Fruit fly (Drosophila melanogaster) S2 (cell line): ENCODE data around the gene CG33303.
A peak's percentile ranks its signal among the peaks of the same experiment; 100 is the strongest.

Experiments
- CG8478 ChIP-seq: fragments of >200 bp; optimal IDR thresholded peaks from 2 replicates; lab custom pipeline; 2018
- CTCF ChIP-seq, 2 experiments: fragments of >200 bp; optimal IDR thresholded peaks; 2 replicates each; lab custom pipeline; 2018

CG33303 gene

DNA sequence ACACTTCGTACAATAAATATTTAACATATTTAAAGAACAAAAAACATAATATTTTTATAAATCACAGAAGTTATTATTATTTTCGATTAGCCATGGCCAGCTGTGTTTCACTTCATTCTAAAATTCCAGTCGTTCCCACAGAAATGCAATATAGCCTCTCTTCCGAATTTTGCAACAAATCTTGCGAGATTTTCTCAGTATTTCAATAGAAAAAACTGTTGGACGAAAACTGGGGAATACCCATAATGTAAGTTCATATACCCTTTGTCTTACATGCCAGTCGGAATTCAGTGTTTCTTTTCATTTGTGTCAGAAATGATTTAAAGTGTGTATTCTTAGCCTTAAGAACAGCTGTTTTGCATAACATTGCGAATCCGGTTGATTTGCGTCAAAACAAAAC lies 19.0 kb downstream of the CG33303 start, which contains the start of the genes CtsL4 and ClpP:
CtsL4 (minus strand) TSS at position 90 of the 400 bp plus-strand sequence.
ClpP (plus strand) TSS at position 288 of the 400 bp plus-strand sequence.
- TF ChIP-seq CG8478 = no peak
- TF ChIP-seq CTCF (optimal IDR thresholded peaks at IDR 0.05; lab: Kevin White, UChicago) = no peak

DNA sequence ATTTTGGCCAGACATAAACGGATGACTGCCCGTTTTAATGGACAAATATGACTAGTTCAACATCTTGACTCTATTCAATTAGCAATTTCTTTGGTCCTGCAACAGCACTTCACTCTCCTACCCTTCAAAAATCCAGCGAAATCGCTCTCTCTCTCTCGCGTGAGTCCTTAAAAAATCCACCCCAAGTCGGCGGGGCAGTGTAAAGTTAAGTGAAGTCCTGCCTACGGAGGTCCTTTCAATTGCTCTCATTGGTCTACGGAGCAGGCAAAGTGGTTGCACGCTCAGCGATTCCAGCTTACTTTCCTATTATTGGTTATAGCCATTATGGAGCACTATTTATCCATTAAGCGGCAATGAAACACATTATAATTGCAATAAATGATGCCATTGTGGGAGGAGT lies 21.7 kb downstream of the CG33303 start, which contains the start of gene CG34367:
CG34367 (minus strand) TSS at position 35 of the 400 bp plus-strand sequence.
- TF ChIP-seq CG8478 (no peak), CTCF (optimal IDR thresholded peaks at IDR 0.05; lab: Kevin White, UChicago) (no peak)

DNA sequence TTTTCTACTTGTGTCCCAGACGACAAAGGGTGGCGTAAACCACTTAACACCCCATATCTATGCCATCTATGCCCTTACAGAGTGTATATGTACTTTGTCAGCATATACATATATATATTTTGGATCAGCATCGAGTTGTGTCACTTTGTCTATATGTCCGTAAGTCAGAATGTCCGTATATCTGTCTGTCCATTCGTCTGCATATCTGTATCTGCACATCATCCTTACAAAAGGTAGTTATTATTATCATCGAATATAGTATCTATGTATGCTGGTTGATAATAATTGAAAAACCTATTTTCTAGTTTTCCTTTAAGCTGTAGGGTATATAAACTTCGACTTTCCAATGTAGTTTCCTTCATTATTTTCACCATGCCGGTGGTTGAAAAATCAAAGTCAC lies 24.4 kb downstream of the CG33303 start:
- TF ChIP-seq CTCF (optimal IDR thresholded peaks at IDR 0.05; lab: Kevin White, UChicago) = no peak
- TF ChIP-seq CG8478 = no peak

DNA sequence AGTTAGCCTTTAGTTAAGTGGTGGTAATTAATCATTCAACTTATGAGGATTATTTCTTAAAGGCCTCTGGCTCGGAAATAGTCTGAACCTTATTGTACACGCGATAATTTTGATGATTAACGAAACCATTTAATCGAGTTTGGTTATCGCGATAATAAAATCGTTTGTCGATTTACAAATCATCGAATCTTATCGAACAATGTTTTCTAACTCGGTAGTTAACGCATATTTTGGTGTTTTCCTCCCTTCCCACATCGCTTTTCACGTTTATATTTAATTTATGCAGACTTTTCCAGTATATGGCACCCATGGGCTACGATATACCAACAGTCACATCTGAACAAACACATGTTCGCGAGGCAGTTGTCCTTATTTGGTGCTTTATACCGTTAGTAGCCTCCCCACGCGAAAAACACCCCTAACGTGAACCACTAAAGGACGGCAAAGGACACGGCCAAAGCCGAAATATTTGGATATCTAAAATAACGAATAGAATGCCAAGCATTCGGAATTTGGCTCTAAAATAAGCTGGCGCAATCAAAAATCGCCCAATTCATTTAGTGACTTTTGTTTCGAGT lies 31.4 kb downstream of the CG33303 start, which contains the start of gene Frmd5:
Frmd5 (plus strand) TSS at position 414 of the 578 bp plus-strand sequence.
- TF ChIP-seq CG8478 (no peak), CTCF (optimal IDR thresholded peaks at IDR 0.05; lab: Kevin White, UChicago) (no peak)

DNA sequence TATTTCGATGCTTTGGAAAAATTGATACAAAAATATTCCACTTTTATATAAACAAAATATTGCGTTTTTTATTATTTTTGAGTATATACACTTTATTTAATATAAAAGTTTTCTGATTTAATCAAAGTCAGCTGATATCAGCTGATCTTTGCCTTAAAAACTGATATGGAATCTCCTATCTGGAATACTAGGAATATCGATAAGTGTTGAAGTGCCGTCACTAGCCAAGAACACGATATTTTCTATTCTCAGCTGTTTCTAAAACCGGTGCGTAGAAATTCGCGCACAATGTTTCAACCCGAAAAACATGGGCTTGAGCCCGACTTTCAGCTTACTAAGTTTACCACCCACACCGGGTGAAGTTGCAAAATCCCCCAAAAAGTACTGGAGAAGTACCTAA lies 33.1 kb downstream of the CG33303 start, which contains the start of gene Sps2:
Sps2 (plus strand) TSS at position 124 of the 400 bp plus-strand sequence.
- TF ChIP-seq CTCF (optimal IDR thresholded peaks at IDR 0.05; lab: Kevin White, UChicago) (no peak), CG8478 (no peak)

DNA sequence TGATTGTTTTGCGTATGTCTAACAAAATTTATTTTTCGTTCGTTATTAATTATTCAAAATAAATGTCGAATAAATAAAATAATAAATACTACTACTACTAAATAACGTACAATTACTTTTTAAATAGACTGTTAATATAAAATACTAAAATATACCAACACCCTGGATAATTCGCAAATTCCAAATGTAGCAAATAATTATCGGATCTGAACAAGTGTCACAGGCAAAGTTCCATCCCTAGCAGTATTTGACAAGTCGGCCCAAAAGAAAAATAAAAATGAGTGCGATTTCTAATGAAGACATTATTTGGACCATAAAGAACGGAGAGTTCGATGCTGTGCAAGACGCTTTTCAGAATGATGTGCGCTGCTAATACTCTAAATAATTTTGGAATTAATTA lies 34.2 kb downstream of the CG33303 start, which contains the start of gene CG31715:
CG31715 (plus strand) TSS at position 212 of the 400 bp plus-strand sequence.
- TF ChIP-seq CG8478 = no peak
- no peak for TF ChIP-seq CTCF (optimal IDR thresholded peaks at IDR 0.05; lab: Kevin White, UChicago)

DNA sequence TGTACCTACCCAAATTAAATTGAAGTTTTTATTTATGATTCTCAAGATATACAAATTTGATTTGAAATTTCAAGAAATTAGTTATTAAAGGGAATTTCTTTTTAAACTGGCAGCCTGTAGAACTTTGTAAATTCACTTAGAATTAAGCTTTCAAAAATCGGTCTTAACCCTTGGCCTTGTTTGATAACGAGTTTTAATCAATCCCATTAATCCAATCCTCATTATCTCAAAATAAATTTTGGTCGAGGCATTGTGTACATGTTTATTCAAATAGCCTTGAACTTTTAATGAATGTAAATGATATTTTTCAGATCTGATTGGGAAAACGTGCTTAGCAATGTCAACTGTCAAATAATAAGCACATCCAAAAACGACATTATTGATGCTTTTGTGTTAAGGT lies 35.7 kb downstream of the CG33303 start:
- no peak for TF ChIP-seq CG8478
- no peak for TF ChIP-seq CTCF (optimal IDR thresholded peaks at IDR 0.05; lab: Kevin White, UChicago)

DNA sequence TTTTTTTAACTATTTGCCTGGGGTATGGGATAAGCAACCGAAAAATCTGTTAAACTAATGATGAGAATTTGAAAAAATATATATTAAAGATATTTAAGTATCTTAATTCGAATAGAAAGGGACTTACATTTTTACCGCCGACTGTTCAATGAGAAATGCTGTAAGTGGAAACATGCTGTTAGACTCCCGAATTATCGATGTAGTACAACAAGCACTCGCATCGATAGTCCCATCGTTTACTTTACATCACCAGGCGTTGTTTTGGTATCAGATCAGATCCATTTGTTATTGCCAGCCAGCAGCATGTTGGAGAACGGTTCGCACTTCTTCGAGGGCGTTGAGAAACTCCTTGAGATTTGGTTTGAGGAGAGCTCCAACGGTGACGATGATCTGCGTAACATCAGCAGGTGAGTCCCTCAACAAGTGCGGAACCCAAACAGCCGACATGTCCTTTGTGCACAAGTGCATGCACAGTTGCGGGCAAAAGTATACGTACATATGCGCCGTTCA lies 36.3 kb downstream of the CG33303 start, which contains the start of gene SamDC:
SamDC (plus strand) TSS at position 246 of the 510 bp plus-strand sequence.
- TF ChIP-seq CTCF (optimal IDR thresholded peaks at IDR 0.05; lab: Kevin White, UChicago) = peak in 1 of 2 experiments; percentile 15
- no peak for TF ChIP-seq CG8478

DNA sequence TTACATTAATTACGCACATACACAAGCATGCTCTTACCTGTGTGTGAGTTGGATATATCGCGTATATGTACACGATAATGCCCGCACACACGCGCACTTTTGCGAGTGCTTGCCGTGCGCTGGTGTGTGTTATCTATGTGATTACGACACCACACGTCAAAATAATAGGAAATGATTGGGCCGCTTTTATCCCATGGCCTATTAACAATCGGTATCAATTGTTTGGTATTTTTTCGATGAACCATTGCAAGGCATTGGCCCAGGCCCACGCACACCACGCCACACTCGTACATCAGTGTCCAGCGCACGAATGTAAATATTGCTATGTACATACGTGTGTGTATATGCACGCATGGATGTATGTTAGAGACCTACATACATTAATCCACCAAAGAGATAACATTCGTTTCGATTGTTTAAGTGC lies 40.7 kb downstream of the CG33303 start:
- TF ChIP-seq CG8478 = no peak
- TF ChIP-seq CTCF (optimal IDR thresholded peaks at IDR 0.05; lab: Kevin White, UChicago) = no peak

DNA sequence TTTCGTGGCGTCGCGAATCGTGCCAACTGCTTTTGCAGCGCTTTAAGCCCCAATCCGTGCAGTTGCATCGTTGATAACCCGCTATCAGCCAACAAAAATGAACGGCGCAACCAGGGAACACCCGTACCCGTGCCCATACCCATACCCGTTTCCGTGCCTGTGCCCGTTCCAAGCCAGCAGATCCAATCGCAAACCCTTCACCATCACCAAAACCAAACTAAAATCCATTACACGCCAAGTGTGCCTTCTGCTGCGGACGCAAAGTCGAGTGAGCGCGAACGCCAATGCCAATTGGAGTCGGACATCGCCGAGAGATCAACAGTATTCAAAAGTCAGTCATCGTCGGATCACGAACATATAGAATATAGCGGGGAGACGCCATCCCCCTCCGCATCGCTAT lies 41.3 kb downstream of the CG33303 start:
- TF ChIP-seq CTCF (optimal IDR thresholded peaks at IDR 0.05; lab: Kevin White, UChicago) (no peak), CG8478 (no peak)

DNA sequence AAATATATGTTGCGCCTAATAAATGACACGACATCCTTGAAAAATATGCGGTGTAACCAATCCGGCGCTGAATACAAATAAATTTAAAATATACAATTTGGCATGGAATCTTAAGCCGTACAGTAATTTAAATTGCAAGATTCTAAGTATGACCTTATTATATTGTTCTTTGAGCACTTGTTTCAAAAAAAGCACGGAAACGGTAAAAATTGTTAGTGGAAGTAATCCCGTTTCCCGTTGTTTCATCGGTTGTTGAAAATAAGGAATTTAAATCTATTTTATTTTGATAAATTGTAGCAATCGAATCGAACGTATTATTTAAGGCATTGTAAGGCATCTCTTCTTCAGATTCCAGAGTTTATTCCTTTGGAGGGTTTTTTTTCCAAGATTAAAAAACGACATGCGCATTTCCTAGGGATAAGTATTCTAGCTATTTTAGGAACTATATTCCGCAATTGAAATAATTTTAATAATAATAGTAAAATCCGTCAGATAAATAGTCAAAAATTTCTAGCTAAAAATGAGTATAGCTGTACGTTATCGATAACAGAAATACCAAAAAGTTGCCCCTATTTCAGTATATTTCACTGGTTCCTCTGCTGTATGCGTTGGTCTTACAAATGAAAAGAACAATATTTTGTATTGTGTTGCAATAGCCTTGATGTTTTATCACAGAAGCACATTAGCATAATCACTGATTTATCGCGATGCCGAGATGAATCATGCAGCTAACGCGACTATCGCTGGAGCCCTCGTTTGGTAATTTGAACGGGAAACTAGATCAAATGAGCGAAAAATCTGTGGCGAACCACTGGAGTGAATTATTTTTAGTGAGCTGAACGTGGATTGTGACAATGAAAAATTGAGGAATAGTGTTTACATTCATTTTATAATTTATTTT lies 42.2 kb downstream of the CG33303 start, which contains the start of gene GATAd:
GATAd (plus strand) TSS at position 644 of the 901 bp plus-strand sequence.
- TF ChIP-seq CG8478 (no peak), CTCF (optimal IDR thresholded peaks at IDR 0.05; lab: Kevin White, UChicago) (peak in 1 of 2 experiments; percentile 1)

DNA sequence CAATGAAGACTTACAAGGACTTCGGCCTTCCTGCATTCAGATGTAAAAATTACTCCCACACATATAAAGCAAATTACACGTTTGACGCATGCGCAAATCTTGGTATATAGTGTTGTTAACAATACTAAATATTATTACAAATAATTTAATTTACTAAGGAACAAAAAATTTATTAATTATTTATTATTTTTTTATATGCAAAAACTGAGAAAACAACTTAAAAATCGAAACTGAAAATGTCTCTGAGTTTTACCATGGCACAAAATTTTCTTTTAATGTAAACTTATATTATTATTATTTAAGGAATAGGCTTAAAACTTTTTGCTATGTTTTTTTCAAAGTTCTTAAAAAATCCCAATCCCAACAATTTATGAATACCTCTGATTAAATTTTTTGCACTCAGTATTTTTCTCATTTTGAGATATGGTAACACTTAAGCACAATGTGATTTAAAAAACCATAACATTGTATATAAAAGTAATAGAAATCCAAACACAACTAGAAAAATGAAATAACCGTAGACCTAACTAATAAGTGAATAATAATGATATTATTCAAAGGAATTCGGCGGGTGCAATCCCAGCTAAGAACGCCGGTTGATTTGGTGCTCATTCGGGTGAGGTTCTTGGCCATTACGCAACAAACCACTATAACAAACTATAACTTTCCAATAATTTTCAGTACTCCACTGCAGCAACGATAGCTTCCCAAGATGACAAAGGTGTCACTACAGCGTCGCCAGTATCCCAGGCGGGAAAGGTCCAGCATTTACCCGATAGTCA lies 44.3 kb downstream of the CG33303 start, which contains the start of the genes Schip1 and Cox10:
Schip1 (minus strand) TSS at position 51 of the 782 bp plus-strand sequence.
Cox10 (plus strand) TSS at position 406 of the 782 bp plus-strand sequence.
- TF ChIP-seq CTCF (optimal IDR thresholded peaks at IDR 0.05; lab: Kevin White, UChicago) = no peak
- TF ChIP-seq CG8478 = no peak

DNA sequence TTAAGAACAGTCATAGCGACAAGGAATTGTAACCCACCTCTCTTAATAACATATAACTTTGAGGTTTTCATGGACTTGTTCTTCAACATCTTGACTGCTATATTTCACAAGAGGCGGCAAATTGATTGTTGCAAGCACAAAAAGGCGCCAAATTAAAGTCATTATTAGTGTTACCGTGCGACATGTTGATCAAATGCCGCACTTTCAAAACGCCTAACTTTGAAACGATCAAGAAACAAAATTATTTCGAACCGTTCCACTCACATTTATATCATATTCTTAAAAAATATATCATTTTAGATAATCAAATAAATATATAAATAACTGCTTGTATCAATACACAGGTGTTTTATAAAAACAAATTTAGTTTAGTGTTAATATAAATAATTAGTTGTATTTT lies 47.8 kb downstream of the CG33303 start, which contains the start of gene RnrL:
RnrL (minus strand) TSS at position 154 of the 400 bp plus-strand sequence.
- no peak for TF ChIP-seq CTCF (optimal IDR thresholded peaks at IDR 0.05; lab: Kevin White, UChicago)
- no peak for TF ChIP-seq CG8478
